Worm (Caenorhabditis elegans) whole organism, late embryonic: ENCODE measurements around the gene F29A7.4.

Experiments
- C38D4.7 ChIP-seq: fragments of 200-800 bp; sonication (Bioruptor generic); optimal IDR thresholded peaks from 2 replicates; lab custom pipeline; 2018; ENCODE audit warnings: mild to moderate bottlenecking, missing genetic modification characterization, moderate library complexity, missing compliant biosample characterization
- F13H6.1 ChIP-seq: sonication (generic microtip); optimal IDR thresholded peaks from 2 replicates; lab custom pipeline; 2016; ENCODE audit warnings: missing genetic modification characterization, missing compliant biosample characterization
- K02D7.2 ChIP-seq: sonication (generic microtip); optimal IDR thresholded peaks from 2 replicates; lab custom pipeline; 2017; ENCODE audit warnings: mild to moderate bottlenecking, missing genetic modification characterization, missing compliant biosample characterization
- K09A11.1 ChIP-seq: sonication (generic microtip); optimal IDR thresholded peaks from 2 replicates; lab custom pipeline; 2017; ENCODE audit warnings: antibody characterized with exemption, mild to moderate bottlenecking, missing genetic modification characterization, missing compliant biosample characterization; ENCODE audit not compliant: insufficient read depth
- T23F11.4 ChIP-seq: fragments of 200-800 bp; sonication (Bioruptor generic); optimal IDR thresholded peaks from 2 replicates; lab custom pipeline; 2018; ENCODE audit warnings: mild to moderate bottlenecking, missing genetic modification characterization, missing compliant biosample characterization
- Y22D7AL.16 ChIP-seq: sonication (generic microtip); optimal IDR thresholded peaks from 2 replicates; lab custom pipeline; 2016; ENCODE audit warnings: missing genetic modification characterization, missing compliant biosample characterization
- ahr-1 ChIP-seq: sonication (generic microtip); optimal IDR thresholded peaks from 2 replicates; lab custom pipeline; 2016; ENCODE audit warnings: missing genetic modification characterization, missing compliant biosample characterization
- ama-1 ChIP-seq: fragments of 150-350 bp; optimal IDR thresholded peaks from 2 replicates; lab custom pipeline; 2014
- ceh-18 ChIP-seq: sonication (generic microtip); optimal IDR thresholded peaks from 2 replicates; lab custom pipeline; 2016; ENCODE audit warnings: missing genetic modification characterization, missing compliant biosample characterization
- ceh-19 ChIP-seq: fragments of 200-800 bp; sonication (Bioruptor generic); optimal IDR thresholded peaks from 2 replicates; lab custom pipeline; 2018; ENCODE audit warnings: mild to moderate bottlenecking, missing genetic modification characterization, missing compliant biosample characterization
- ceh-30 ChIP-seq: fragments of 150-350 bp; optimal IDR thresholded peaks from 2 replicates; lab custom pipeline; 2014; ENCODE audit warnings: missing biosample characterization, missing genetic modification characterization
- ceh-31 ChIP-seq: sonication (generic microtip); optimal IDR thresholded peaks from 2 replicates; lab custom pipeline; 2016; ENCODE audit warnings: missing genetic modification characterization, missing compliant biosample characterization
- ceh-34 ChIP-seq: sonication (generic microtip); optimal IDR thresholded peaks from 2 replicates; lab custom pipeline; 2016; ENCODE audit warnings: mild to moderate bottlenecking, missing genetic modification characterization, missing compliant biosample characterization
- ceh-45 ChIP-seq: fragments of 200-800 bp; sonication (Bioruptor generic); IDR thresholded peaks from 2 replicates; pipeline ENCODE4 v1.3.6; 2022; ENCODE audit warnings: missing genetic modification reagents, missing genetic modification characterization, missing compliant biosample characterization
- ceh-48 ChIP-seq: sonication (generic microtip); optimal IDR thresholded peaks from 2 replicates; lab custom pipeline; 2016; ENCODE audit warnings: missing genetic modification characterization, inconsistent platforms, missing compliant biosample characterization
- ceh-9 ChIP-seq: sonication (generic microtip); optimal IDR thresholded peaks from 2 replicates; lab custom pipeline; 2016; ENCODE audit warnings: mild to moderate bottlenecking, missing genetic modification characterization, inconsistent platforms, missing compliant biosample characterization
- elt-2 ChIP-seq: sonication (generic microtip); optimal IDR thresholded peaks from 2 replicates; lab custom pipeline; 2016; ENCODE audit warnings: missing genetic modification reagents, missing genetic modification characterization, missing compliant biosample characterization
- elt-4 ChIP-seq: sonication (generic microtip); optimal IDR thresholded peaks from 2 replicates; lab custom pipeline; 2016; ENCODE audit warnings: missing genetic modification characterization, missing compliant biosample characterization
- eyg-1 ChIP-seq: sonication (generic microtip); optimal IDR thresholded peaks from 2 replicates; lab custom pipeline; 2016; ENCODE audit warnings: missing genotype, missing genetic modification characterization, missing compliant biosample characterization
- fax-1 ChIP-seq: sonication (generic microtip); optimal IDR thresholded peaks from 2 replicates; lab custom pipeline; 2016; ENCODE audit warnings: missing genotype, missing genetic modification characterization, missing compliant biosample characterization
- fkh-10 ChIP-seq: fragments of 150-350 bp; optimal IDR thresholded peaks from 2 replicates; lab custom pipeline; 2014; ENCODE audit warnings: missing biosample characterization, missing genetic modification reagents, missing genetic modification characterization
- hlh-13 ChIP-seq: fragments of 200-800 bp; sonication (Bioruptor generic); optimal IDR thresholded peaks from 2 replicates; lab custom pipeline; 2018; ENCODE audit warnings: mild to moderate bottlenecking, missing genetic modification characterization, missing compliant biosample characterization
- hlh-15 ChIP-seq: sonication (generic microtip); optimal IDR thresholded peaks from 2 replicates; lab custom pipeline; 2016; ENCODE audit warnings: missing genetic modification characterization, missing compliant biosample characterization
- hlh-30 ChIP-seq: sonication (generic microtip); optimal IDR thresholded peaks from 2 replicates; lab custom pipeline; 2017; ENCODE audit warnings: antibody characterized with exemption, missing genetic modification characterization, missing compliant biosample characterization; ENCODE audit not compliant: insufficient read depth
- lim-6 ChIP-seq: sonication (generic microtip); optimal IDR thresholded peaks from 2 replicates; lab custom pipeline; 2016; ENCODE audit warnings: missing genetic modification characterization, missing compliant biosample characterization
- lin-11 ChIP-seq: fragments of 200-800 bp; sonication (Bioruptor generic); optimal IDR thresholded peaks from 2 replicates; lab custom pipeline; 2018; ENCODE audit warnings: mild to moderate bottlenecking, missing genetic modification characterization, missing compliant biosample characterization
- mec-3 ChIP-seq: sonication (generic microtip); optimal IDR thresholded peaks from 2 replicates; lab custom pipeline; 2016; ENCODE audit warnings: borderline replicate concordance, missing genetic modification characterization, missing compliant biosample characterization
- nfya-1 ChIP-seq: sonication (generic microtip); optimal IDR thresholded peaks from 2 replicates; lab custom pipeline; 2017; ENCODE audit warnings: missing genetic modification characterization, mild to moderate bottlenecking, missing compliant biosample characterization, antibody characterized with exemption, moderate library complexity
- nhr-11 ChIP-seq: fragments of 150-350 bp; optimal IDR thresholded peaks from 2 replicates; lab custom pipeline; 2014; ENCODE audit warnings: missing biosample characterization, missing genetic modification characterization
- nhr-232 ChIP-seq: sonication (generic microtip); optimal IDR thresholded peaks from 2 replicates; lab custom pipeline; 2016; ENCODE audit warnings: missing genetic modification characterization, missing compliant biosample characterization
- npax-4 ChIP-seq: sonication (generic microtip); optimal IDR thresholded peaks from 2 replicates; lab custom pipeline; 2016; ENCODE audit warnings: missing genetic modification characterization, missing compliant biosample characterization
- odd-2 ChIP-seq: sonication (generic microtip); optimal IDR thresholded peaks from 2 replicates; lab custom pipeline; 2017; ENCODE audit warnings: antibody characterized with exemption, mild to moderate bottlenecking, missing genetic modification characterization, missing compliant biosample characterization
- pag-3 ChIP-seq: sonication (generic microtip); optimal IDR thresholded peaks from 2 replicates; lab custom pipeline; 2016; ENCODE audit warnings: missing compliant biosample characterization, missing genetic modification characterization, borderline replicate concordance
- pat-9 ChIP-seq: fragments of 200-800 bp; sonication (Bioruptor generic); optimal IDR thresholded peaks from 2 replicates; lab custom pipeline; 2018; ENCODE audit warnings: mild to moderate bottlenecking, missing genetic modification characterization, moderate library complexity, missing compliant biosample characterization
- pha-2 ChIP-seq: sonication (generic microtip); optimal IDR thresholded peaks from 2 replicates; lab custom pipeline; 2017; ENCODE audit warnings: mild to moderate bottlenecking, missing genetic modification characterization, missing compliant biosample characterization
- pros-1 ChIP-seq: fragments of 150-350 bp; optimal IDR thresholded peaks from 2 replicates; lab custom pipeline; 2014; ENCODE audit warnings: missing biosample characterization, missing genetic modification reagents, missing genetic modification characterization
- rnt-1 ChIP-seq: sonication (generic microtip); optimal IDR thresholded peaks from 2 replicates; lab custom pipeline; 2016; ENCODE audit warnings: missing genetic modification characterization, missing compliant biosample characterization
- sdc-2 ChIP-seq: sonication (generic microtip); optimal IDR thresholded peaks from 2 replicates; lab custom pipeline; 2016; ENCODE audit warnings: missing genotype, missing genetic modification characterization, missing compliant biosample characterization
- sox-2 ChIP-seq: fragments of 200-800 bp; sonication (Bioruptor generic); IDR thresholded peaks from 2 replicates; pipeline ENCODE4 v1.3.6; 2022; ENCODE audit warnings: missing genetic modification reagents, missing genetic modification characterization, missing compliant biosample characterization
- tbx-7 ChIP-seq: sonication (generic microtip); optimal IDR thresholded peaks from 2 replicates; lab custom pipeline; 2016; ENCODE audit warnings: missing genotype, missing genetic modification characterization, missing compliant biosample characterization
- unc-3 ChIP-seq, 2 experiments: fragments of 200-800 bp in 1 of 2; sonication (Bioruptor generic) in 1 of 2; sonication (generic microtip) in 1 of 2; conservative IDR thresholded peaks in 1 of 2; optimal IDR thresholded peaks in 1 of 2; 2 replicates each; pipeline versions ENCODE4 v1.3.6 to Lab custom; 2016 to 2022; ENCODE audit warnings: missing compliant biosample characterization in 2 of 2, missing genetic modification characterization in 2 of 2, missing genetic modification reagents in 1 of 2
- unc-55 ChIP-seq: sonication (generic microtip); optimal IDR thresholded peaks from 2 replicates; lab custom pipeline; 2017; ENCODE audit warnings: missing biosample characterization, missing genetic modification reagents, missing genetic modification characterization
- unc-86 ChIP-seq: sonication (generic microtip); optimal IDR thresholded peaks from 2 replicates; lab custom pipeline; 2016; ENCODE audit warnings: missing genetic modification characterization, missing compliant biosample characterization
- zip-5 ChIP-seq: sonication (generic microtip); optimal IDR thresholded peaks from 2 replicates; lab custom pipeline; 2016; ENCODE audit warnings: missing genetic modification characterization, missing compliant biosample characterization

The F29A7.4 gene

ce11 chrII:2707872-2708271, 41.9 kb upstream of the F29A7.4 start, which contains the start of gene Y47G7B.2:
Gene Y47G7B.2 (minus strand): TSS chrII:2708014.
- TF ChIP-seq pros-1 (tag; lab: Kevin White, UChicago): no peak
- no peak for TF ChIP-seq ceh-18 (tag; lab: Kevin White, UChicago)
- TF ChIP-seq odd-2: no peak
- no peak for TF ChIP-seq ahr-1 (tag; lab: Kevin White, UChicago)
- TF ChIP-seq pha-2 (tag; lab: Kevin White, UChicago): no peak
- no peak for TF ChIP-seq nhr-11 (tag; lab: Kevin White, UChicago)
- no peak for TF ChIP-seq zip-5
- no peak for TF ChIP-seq ceh-30 (tag; lab: Kevin White, UChicago)
- TF ChIP-seq ceh-9: no peak
- TF ChIP-seq hlh-30: no peak
- TF ChIP-seq F13H6.1 (tag; lab: Kevin White, UChicago): no peak
- no peak for TF ChIP-seq rnt-1
- TF ChIP-seq unc-3 (GFP tag; conservative IDR thresholded peaks at IDR 0.05; lab: Robert Waterston, UW): no peak
- TF ChIP-seq unc-3 (tag; optimal IDR thresholded peaks at IDR 0.05; lab: Kevin White, UChicago): no peak
- no peak for TF ChIP-seq ceh-48 (tag; lab: Kevin White, UChicago)
- TF ChIP-seq K02D7.2 (tag; lab: Kevin White, UChicago): no peak

DNA sequence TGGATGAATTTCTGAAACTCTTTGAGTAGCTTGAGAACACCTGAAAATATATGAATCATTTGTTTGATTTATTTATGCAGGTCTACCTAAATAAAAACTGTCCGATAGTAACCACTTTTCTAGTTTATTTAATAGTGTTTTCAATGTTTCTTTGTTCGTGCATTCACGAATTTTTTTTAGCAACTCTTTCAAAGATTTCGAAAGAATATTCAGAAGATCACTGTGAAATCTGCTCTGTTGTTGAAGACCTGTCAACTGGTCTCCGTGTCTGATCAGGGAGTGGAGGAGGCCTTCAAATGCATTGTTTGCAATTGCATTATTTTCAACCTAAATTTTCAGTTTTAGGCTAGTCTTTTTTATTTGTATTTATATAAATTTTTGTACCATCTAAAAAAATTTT, 39.9 kb upstream of the F29A7.4 start, which contains the start of gene T05A8.1:
TSS of gene T05A8.1 (minus strand) at position 101 of the 400 bp plus-strand sequence.
- no peak for TF ChIP-seq npax-4 (tag; lab: Kevin White, UChicago)
- no peak for TF ChIP-seq elt-2 (tag; lab: Kevin White, UChicago)
- TF ChIP-seq ceh-45 (GFP tag; lab: Robert Waterston, UW): no peak
- TF ChIP-seq elt-4: no peak
- no peak for TF ChIP-seq pag-3 (tag; lab: Kevin White, UChicago)
- TF ChIP-seq ceh-9: no peak
- TF ChIP-seq nfya-1 (tag; lab: Kevin White, UChicago): no peak
- TF ChIP-seq ceh-30 (tag; lab: Kevin White, UChicago): no peak
- TF ChIP-seq hlh-13 (GFP tag; lab: Kevin White, UChicago): no peak
- TF ChIP-seq ahr-1 (tag; lab: Kevin White, UChicago): no peak
- TF ChIP-seq fax-1 (tag; lab: Kevin White, UChicago): no peak
- no peak for TF ChIP-seq ceh-34 (tag; lab: Kevin White, UChicago)
- TF ChIP-seq tbx-7: no peak
- no peak for TF ChIP-seq lim-6
- no peak for TF ChIP-seq pat-9 (tag; lab: Kevin White, UChicago)
- no peak for TF ChIP-seq pros-1 (tag; lab: Kevin White, UChicago)
- TF ChIP-seq fkh-10 (GFP tag; lab: Kevin White, UChicago): no peak

DNA sequence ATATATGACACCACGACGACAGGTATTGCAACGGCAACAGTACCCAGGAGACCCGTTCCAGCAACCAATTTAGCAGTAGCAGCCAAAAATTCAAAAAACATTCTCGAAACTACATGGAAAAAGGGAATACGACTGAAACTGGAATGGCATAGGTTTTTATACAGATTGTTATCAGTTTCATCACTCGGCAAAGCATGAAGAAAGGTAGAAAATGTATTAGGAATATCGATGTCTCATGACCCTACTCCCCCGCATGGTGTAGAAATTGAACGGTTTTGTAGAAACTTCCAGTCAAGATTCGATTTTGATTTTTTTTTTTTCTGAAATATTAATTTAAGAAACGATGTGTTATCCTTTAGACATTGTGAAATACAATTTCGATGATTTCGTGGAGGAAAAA, 38.9 kb upstream of the F29A7.4 start, which contains the start of gene T05A8.2:
TSS of gene T05A8.2 (minus strand) at position 101 of the 400 bp plus-strand sequence.
- TF ChIP-seq unc-55 (GFP tag; lab: Kevin White, UChicago): no peak
- no peak for TF ChIP-seq sox-2 (GFP tag; lab: Robert Waterston, UW)
- no peak for TF ChIP-seq K09A11.1
- no peak for TF ChIP-seq unc-86 (tag; lab: Kevin White, UChicago)
- no peak for TF ChIP-seq eyg-1
- no peak for TF ChIP-seq ceh-34 (tag; lab: Kevin White, UChicago)
- no peak for TF ChIP-seq odd-2
- TF ChIP-seq lin-11: no peak
- no peak for TF ChIP-seq mec-3
- TF ChIP-seq lim-6: no peak
- TF ChIP-seq fax-1 (tag; lab: Kevin White, UChicago): no peak
- TF ChIP-seq rnt-1: no peak
- TF ChIP-seq T23F11.4: no peak

DNA sequence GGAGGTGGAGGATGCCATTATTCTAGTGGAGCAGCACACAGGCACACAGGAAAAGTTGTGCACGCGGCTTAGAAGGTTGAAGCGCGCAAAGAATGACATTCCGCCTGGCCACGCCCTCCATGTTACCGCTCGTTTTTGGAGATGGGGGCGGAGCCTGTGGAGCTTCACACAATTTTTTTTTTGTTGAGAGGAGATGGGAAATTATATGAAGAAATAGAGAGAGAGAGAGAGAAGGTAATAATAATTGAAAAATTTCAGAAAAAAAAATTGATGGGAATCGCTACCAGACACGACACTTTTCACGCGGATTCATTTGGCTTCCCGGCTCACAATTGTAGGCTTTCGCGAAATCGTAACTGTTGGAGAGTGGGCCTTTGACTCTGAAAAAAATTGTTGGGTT, 32.5 kb upstream of the F29A7.4 start, which contains the start of gene T05A8.3:
TSS of gene T05A8.3 (minus strand) at position 101 of the 400 bp plus-strand sequence.
- TF ChIP-seq Y22D7AL.16 (tag; lab: Kevin White, UChicago) (no peak), ceh-48 (tag; lab: Kevin White, UChicago) (no peak), sdc-2 (tag; lab: Kevin White, UChicago) (no peak), C38D4.7 (no peak), elt-2 (tag; lab: Kevin White, UChicago) (no peak), K09A11.1 (no peak), ama-1 (lab: Kevin White, UChicago) (no peak), ceh-19 (no peak), hlh-30 (no peak), nhr-232 (no peak), npax-4 (tag; lab: Kevin White, UChicago) (no peak), ceh-31 (tag; lab: Kevin White, UChicago) (no peak), ahr-1 (tag; lab: Kevin White, UChicago) (no peak), unc-55 (GFP tag; lab: Kevin White, UChicago) (no peak), hlh-15 (tag; lab: Kevin White, UChicago) (no peak)
